Fruit fly (Drosophila melanogaster) whole organism, wandering third instar larva: ENCODE results near the gene gro.
A peak's percentile ranks its signal among the peaks of the same experiment; 100 is the strongest.

ENCODE experiments used
- Abd-B ChIP-seq: fragments of >200 bp; optimal IDR thresholded peaks from 2 replicates; lab custom pipeline; 2017; ENCODE audit warnings: missing biosample characterization, missing genetic modification characterization
- CG32264 ChIP-seq: fragments of 200-800 bp; sonication (Bioruptor generic); optimal IDR thresholded peaks from 2 replicates; lab custom pipeline; 2016; ENCODE audit warnings: missing biosample characterization, missing genetic modification characterization
- CG9705 ChIP-seq: fragments of 200-800 bp; sonication (Bioruptor generic); optimal IDR thresholded peaks from 2 replicates; lab custom pipeline; 2018; ENCODE audit warnings: missing biosample characterization, mild to moderate bottlenecking, missing genetic modification characterization
- CrebA ChIP-seq: fragments of 200-800 bp; sonication (Bioruptor generic); optimal IDR thresholded peaks from 2 replicates; lab custom pipeline; 2016; ENCODE audit warnings: missing biosample characterization, mild to moderate bottlenecking, missing genetic modification characterization, borderline replicate concordance
- Dfd ChIP-seq: fragments of >200 bp; optimal IDR thresholded peaks from 2 replicates; lab custom pipeline; 2017; ENCODE audit warnings: missing biosample characterization, missing genetic modification characterization
- Dif ChIP-seq: fragments of 200-275, 200-300 bp; sonication (Bioruptor generic); optimal IDR thresholded peaks from 2 replicates; lab custom pipeline; 2018; ENCODE audit warnings: missing biosample characterization, missing genetic modification characterization; ENCODE audit not compliant: partially characterized antibody
- GATAd ChIP-seq: sonication (Bioruptor generic); optimal IDR thresholded peaks from 2 replicates; lab custom pipeline; 2016; ENCODE audit warnings: missing biosample characterization, missing genetic modification characterization
- HLH106 ChIP-seq: fragments of 200-800 bp; optimal IDR thresholded peaks from 3 replicates; lab custom pipeline; 2019; ENCODE audit warnings: missing biosample characterization, mild to moderate bottlenecking, missing genetic modification characterization, moderate library complexity
- Hnf4 ChIP-seq: fragments of 200-800 bp; sonication (Bioruptor generic); optimal IDR thresholded peaks from 2 replicates; lab custom pipeline; 2016; ENCODE audit warnings: missing biosample characterization, mild to moderate bottlenecking, missing genetic modification characterization
- Hr78 ChIP-seq: fragments of >200 bp; optimal IDR thresholded peaks from 2 replicates; lab custom pipeline; 2017; ENCODE audit warnings: missing biosample characterization, missing genetic modification characterization
- Hr83 ChIP-seq: fragments of 200-300 bp; sonication (Bioruptor generic); optimal IDR thresholded peaks from 2 replicates; lab custom pipeline; 2016; ENCODE audit warnings: missing biosample characterization, mild to moderate bottlenecking, missing genetic modification characterization, moderate library complexity; ENCODE audit not compliant: poor library complexity, severe bottlenecking
- Jra ChIP-seq: sonication (Bioruptor generic); optimal IDR thresholded peaks from 2 replicates; lab custom pipeline; 2016; ENCODE audit warnings: missing biosample characterization, missing genetic modification characterization
- Mio ChIP-seq: sonication (Bioruptor generic); optimal IDR thresholded peaks from 2 replicates; lab custom pipeline; 2016; ENCODE audit warnings: missing biosample characterization, missing genetic modification characterization
- Myc ChIP-seq: fragments of >200 bp; optimal IDR thresholded peaks from 2 replicates; lab custom pipeline; 2017
- N ChIP-seq: fragments of >200 bp; optimal IDR thresholded peaks from 2 replicates; lab custom pipeline; 2018; ENCODE audit warnings: missing biosample characterization, missing external identifiers, missing genetic modification characterization
- OdsH ChIP-seq: fragments of 200-800 bp; sonication (Bioruptor generic); optimal IDR thresholded peaks from 2 replicates; lab custom pipeline; 2016; ENCODE audit warnings: missing biosample characterization, mild to moderate bottlenecking, missing genetic modification characterization
- Rel ChIP-seq, 2 experiments: fragments of 200-800 bp; sonication (Bioruptor generic) in 1 of 2; optimal IDR thresholded peaks; 2 replicates in 1 of 2; 3 replicates in 1 of 2; lab custom pipeline; 2016 to 2019; ENCODE audit warnings: mild to moderate bottlenecking in 2 of 2, missing biosample characterization in 2 of 2, missing genetic modification characterization in 2 of 2, moderate library complexity in 1 of 2
- Sp1 ChIP-seq: fragments of 200-800 bp; sonication (Bioruptor generic); optimal IDR thresholded peaks from 3 replicates; lab custom pipeline; 2019; ENCODE audit warnings: missing biosample characterization, mild to moderate bottlenecking, missing genetic modification characterization, moderate library complexity
- Vsx2 ChIP-seq: fragments of 200-300, 225-300 bp; sonication (Bioruptor generic); optimal IDR thresholded peaks from 2 replicates; lab custom pipeline; 2018; ENCODE audit warnings: missing biosample characterization, missing genetic modification characterization; ENCODE audit not compliant: partially characterized antibody
- br ChIP-seq: fragments of 200-800 bp; sonication (Bioruptor generic); optimal IDR thresholded peaks from 2 replicates; lab custom pipeline; 2016; ENCODE audit warnings: missing biosample characterization, missing genetic modification characterization
- brk ChIP-seq: fragments of 200-800 bp; sonication (Bioruptor generic); optimal IDR thresholded peaks from 2 replicates; lab custom pipeline; 2016; ENCODE audit warnings: missing biosample characterization, mild to moderate bottlenecking, missing genetic modification characterization
- dl ChIP-seq, 2 experiments: fragments of 175-275, 200-275 bp in 1 of 2; fragments of 200-275 bp in 1 of 2; sonication (Bioruptor generic); optimal IDR thresholded peaks; lab custom pipeline; 2018; ENCODE audit warnings: mild to moderate bottlenecking in 2 of 2, missing biosample characterization in 2 of 2, missing genetic modification characterization in 2 of 2, moderate library complexity in 2 of 2; ENCODE audit not compliant: partially characterized antibody in 2 of 2, insufficient read depth in 1 of 2
- dmrt93B ChIP-seq: fragments of 200-800 bp; sonication (Bioruptor generic); optimal IDR thresholded peaks from 2 replicates; lab custom pipeline; 2018; ENCODE audit warnings: missing biosample characterization, mild to moderate bottlenecking, missing genetic modification characterization
- dsf ChIP-seq: sonication (Bioruptor generic); optimal IDR thresholded peaks from 2 replicates; lab custom pipeline; 2016; ENCODE audit warnings: missing biosample characterization, missing genetic modification characterization, borderline replicate concordance
- ey ChIP-seq: fragments of 200-800 bp; sonication (Bioruptor generic); optimal IDR thresholded peaks from 2 replicates; lab custom pipeline; 2016; ENCODE audit warnings: missing biosample characterization, missing genetic modification characterization
- foxo ChIP-seq, 2 experiments: fragments of 200-800 bp; sonication (Bioruptor generic); optimal IDR thresholded peaks; 2 replicates in 1 of 2; 3 replicates in 1 of 2; lab custom pipeline; 2016 to 2017; ENCODE audit warnings: missing biosample characterization in 2 of 2, missing genetic modification characterization in 2 of 2
- fru ChIP-seq: fragments of 200-800 bp; sonication (Bioruptor generic); optimal IDR thresholded peaks from 3 replicates; lab custom pipeline; 2016; ENCODE audit warnings: missing biosample characterization, mild to moderate bottlenecking, missing genetic modification characterization
- h ChIP-seq: fragments of 200-800 bp; sonication (Bioruptor generic); optimal IDR thresholded peaks from 3 replicates; lab custom pipeline; 2016; ENCODE audit warnings: missing biosample characterization, mild to moderate bottlenecking, missing genetic modification characterization
- jim ChIP-seq: fragments of 175-275, 200-325 bp; sonication (Bioruptor generic); optimal IDR thresholded peaks from 2 replicates; lab custom pipeline; 2016; ENCODE audit warnings: missing biosample characterization, mild to moderate bottlenecking, missing genetic modification characterization
- lola ChIP-seq: fragments of >200 bp; optimal IDR thresholded peaks from 2 replicates; lab custom pipeline; 2017; ENCODE audit warnings: missing biosample characterization, missing genetic modification characterization
- pan ChIP-seq: fragments of >200 bp; optimal IDR thresholded peaks from 2 replicates; lab custom pipeline; 2017
- psq ChIP-seq: fragments of 200-800 bp; sonication (Bioruptor generic); optimal IDR thresholded peaks from 3 replicates; lab custom pipeline; 2017; ENCODE audit warnings: missing biosample characterization, mild to moderate bottlenecking, missing genetic modification characterization, moderate library complexity
- rgr ChIP-seq: fragments of 200-800 bp; sonication (Bioruptor generic); optimal IDR thresholded peaks from 3 replicates; lab custom pipeline; 2016; ENCODE audit warnings: missing biosample characterization, mild to moderate bottlenecking, missing genetic modification characterization
- sage ChIP-seq: fragments of 200-800 bp; sonication (Bioruptor generic); optimal IDR thresholded peaks from 2 replicates; lab custom pipeline; 2016; ENCODE audit warnings: missing biosample characterization, mild to moderate bottlenecking, missing genetic modification characterization
- sv ChIP-seq: fragments of 200-800 bp; sonication (Bioruptor generic); optimal IDR thresholded peaks from 3 replicates; lab custom pipeline; 2016; ENCODE audit warnings: missing biosample characterization, missing genetic modification characterization
- tai ChIP-seq: sonication (Bioruptor generic); optimal IDR thresholded peaks from 2 replicates; lab custom pipeline; 2016; ENCODE audit warnings: missing biosample characterization, missing genetic modification characterization
- usp ChIP-seq: fragments of >200 bp; optimal IDR thresholded peaks from 2 replicates; lab custom pipeline; 2017; ENCODE audit warnings: missing biosample characterization, missing genetic modification characterization
- woc ChIP-seq: sonication (Bioruptor generic); optimal IDR thresholded peaks from 2 replicates; lab custom pipeline; 2016; ENCODE audit warnings: missing biosample characterization, mild to moderate bottlenecking, missing genetic modification characterization

The gro gene

DNA sequence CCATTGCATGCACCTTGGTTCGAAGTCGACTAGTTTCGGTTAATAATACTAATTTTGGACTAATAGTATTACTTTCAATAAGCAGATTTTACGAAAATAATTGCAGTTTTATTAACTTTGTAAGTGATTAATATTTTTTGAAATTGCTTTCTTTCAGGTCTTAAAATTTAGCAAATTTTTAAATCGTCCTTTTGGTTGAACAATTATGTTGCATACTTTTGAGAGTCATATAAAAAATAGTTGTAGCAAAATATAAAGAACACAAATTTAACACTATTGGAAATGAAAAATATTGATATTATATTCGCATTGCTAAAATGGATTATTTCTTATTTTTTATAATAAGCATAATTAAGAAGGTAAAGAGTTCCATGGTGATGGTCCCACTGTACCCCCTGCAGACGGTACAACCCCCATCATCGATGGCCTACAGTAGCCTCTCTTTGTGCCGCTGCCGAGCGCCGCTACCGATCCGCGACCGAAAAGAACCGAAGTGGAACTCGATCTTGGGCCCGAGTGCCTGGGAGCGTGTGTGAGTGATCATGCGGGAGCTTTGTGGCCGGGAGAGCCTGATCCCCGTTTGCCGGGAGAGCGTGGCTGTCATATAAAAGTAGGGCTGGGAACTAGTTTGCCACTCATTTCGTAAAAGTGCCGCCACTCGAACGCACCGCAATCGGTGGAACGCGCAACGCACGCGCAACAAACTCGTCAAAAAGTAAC is 20.2 kb upstream of the gro start:
- TF ChIP-seq Abd-B (GFP tag; lab: Kevin White, UChicago) (no peak), Jra (GFP tag; lab: Kevin White, UChicago) (no peak), Rel (GFP tag; optimal IDR thresholded peaks at IDR 0.05; lab: Kevin White, UChicago) (no peak), Rel (tag; optimal IDR thresholded peaks at IDR 0.05; lab: Kevin White, UChicago) (peak; percentile 19), N (GFP tag; lab: Kevin White, UChicago) (no peak), pan (no peak), tai (GFP tag; lab: Kevin White, UChicago) (no peak), Hnf4 (GFP tag; lab: Kevin White, UChicago) (peak; percentile 54), foxo (GFP tag; optimal IDR thresholded peaks at IDR 0.05; lab: Kevin White, UChicago) (peak in 1 of 2 experiments; percentile 91), Sp1 (peak; percentile 94), psq (GFP tag; lab: Kevin White, UChicago) (peak; percentile 88), GATAd (GFP tag; lab: Kevin White, UChicago) (no peak), usp (no peak), Dfd (GFP tag; lab: Kevin White, UChicago) (no peak), OdsH (GFP tag; lab: Kevin White, UChicago) (peak; percentile 89), Hr83 (no peak), Vsx2 (peak; percentile 74), jim (no peak), woc (GFP tag; lab: Kevin White, UChicago) (peak; percentile 94), CrebA (no peak), dl (GFP tag; optimal IDR thresholded peaks at IDR 0.05; lab: Kevin White, UChicago; ENCODE audit: insufficient read depth in 1 of 2, partially characterized antibody in 2 of 2) (peak in 1 of 2 experiments; percentile 65), br (GFP tag; lab: Kevin White, UChicago) (peak; percentile 71), sage (GFP tag; lab: Kevin White, UChicago) (no peak), brk (GFP tag; lab: Kevin White, UChicago) (peak; percentile 53), CG32264 (GFP tag; lab: Kevin White, UChicago) (no peak), CG9705 (GFP tag; lab: Kevin White, UChicago) (peak; percentile 86), Dif (peak; percentile 75), Hr78 (GFP tag; lab: Kevin White, UChicago) (no peak), dsf (no peak), Myc (no peak), Mio (GFP tag; lab: Kevin White, UChicago) (no peak), h (GFP tag; lab: Kevin White, UChicago) (peak; percentile 85), dmrt93B (peak; percentile 93), HLH106 (tag; lab: Kevin White, UChicago) (peak; percentile 95), rgr (GFP tag; lab: Kevin White, UChicago) (peak; percentile 87), fru (GFP tag; lab: Kevin White, UChicago) (peak; percentile 89), lola (GFP tag; lab: Kevin White, UChicago) (no peak), sv (GFP tag; lab: Kevin White, UChicago) (peak; percentile 78), ey (GFP tag; lab: Kevin White, UChicago) (peak; percentile 88)

DNA sequence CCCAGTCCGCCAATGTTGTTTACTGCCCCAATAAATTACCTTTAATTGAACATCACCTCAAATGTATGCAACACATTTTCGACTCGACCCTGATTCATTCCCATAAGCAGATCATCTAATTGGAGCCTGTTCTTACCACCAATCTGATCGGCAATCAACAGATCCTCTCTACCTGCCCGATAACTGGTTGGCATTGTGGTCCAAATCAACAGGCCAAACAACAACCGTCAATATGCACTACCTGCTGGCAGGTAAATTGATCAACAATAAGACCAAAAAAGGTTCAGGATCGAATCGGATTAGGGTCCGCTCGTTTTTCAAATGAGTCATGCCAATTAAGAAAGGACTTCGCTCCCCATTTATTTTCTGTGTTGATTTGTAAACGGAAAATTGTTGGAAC is 18.3 kb upstream of the gro start:
- TF ChIP-seq Mio (GFP tag; lab: Kevin White, UChicago) = no peak
- TF ChIP-seq Hr83 = no peak
- TF ChIP-seq dsf = no peak
- no peak for TF ChIP-seq N (GFP tag; lab: Kevin White, UChicago)
- no peak for TF ChIP-seq br (GFP tag; lab: Kevin White, UChicago)
- no peak for TF ChIP-seq fru (GFP tag; lab: Kevin White, UChicago)
